Fruit fly (Drosophila melanogaster) whole organism, adult: ENCODE results near the gene Pss.

Experiments
- CG7045 ChIP-seq: fragments of 200-800 bp; sonication (Bioruptor generic); optimal IDR thresholded peaks from 2 replicates; lab custom pipeline; 2017; ENCODE audit warnings: missing biosample characterization, mild to moderate bottlenecking, missing genetic modification characterization
- CG7101 ChIP-seq: fragments of 200-800 bp; sonication (Bioruptor generic); optimal IDR thresholded peaks from 2 replicates; lab custom pipeline; 2018; ENCODE audit warnings: missing biosample characterization, mild to moderate bottlenecking, missing genetic modification characterization, moderate library complexity
- Clk ChIP-seq: fragments of 200-800 bp; sonication (Bioruptor generic); optimal IDR thresholded peaks from 2 replicates; lab custom pipeline; 2017; ENCODE audit warnings: missing biosample characterization, missing genetic modification characterization
- bab1 ChIP-seq: fragments of 200-800 bp; sonication (Bioruptor generic); optimal IDR thresholded peaks from 3 replicates; lab custom pipeline; 2019; ENCODE audit warnings: missing biosample characterization, mild to moderate bottlenecking, missing genetic modification characterization, moderate library complexity
- cnc ChIP-seq, 2 experiments: fragments of >200 bp; optimal IDR thresholded peaks; 2 replicates each; lab custom pipeline; 2017
- kay ChIP-seq: fragments of 200-800 bp; sonication (Bioruptor generic); peaks from one replicate; lab custom pipeline; 2016; ENCODE audit warnings: missing biosample characterization, missing genetic modification characterization, borderline replicate concordance
- pad ChIP-seq: fragments of 200-800 bp; sonication (Bioruptor generic); optimal IDR thresholded peaks from 3 replicates; lab custom pipeline; 2017; ENCODE audit warnings: missing biosample characterization, missing genetic modification characterization, mild to moderate bottlenecking, moderate library complexity, missing genetic modification reagents
- toe ChIP-seq: fragments of 200-800 bp; sonication (Bioruptor generic); optimal IDR thresholded peaks from 2 replicates; lab custom pipeline; 2016; ENCODE audit warnings: missing biosample characterization, missing genetic modification characterization

- TF ChIP-seq kay (no peak), pad (GFP tag; lab: Kevin White, UChicago) (peak; percentile 2), CG7101 (no peak), bab1 (GFP tag; lab: Kevin White, UChicago) (no peak), Clk (GFP tag; lab: Kevin White, UChicago) (no peak), CG7045 (GFP tag; lab: Kevin White, UChicago) (no peak), cnc (optimal IDR thresholded peaks at IDR 0.05; lab: Kevin White, UChicago) (no peak), toe (GFP tag; lab: Kevin White, UChicago) (no peak)
These were observed 8.7 kb downstream of the Pss start for dm6 chr3L:20517179-20517834.
